Worm (Caenorhabditis elegans): Measurements from ENCODE around the gene W05H9.2.
A peak's percentile ranks its signal among the peaks of the same experiment; 100 is the strongest.

DNA sequence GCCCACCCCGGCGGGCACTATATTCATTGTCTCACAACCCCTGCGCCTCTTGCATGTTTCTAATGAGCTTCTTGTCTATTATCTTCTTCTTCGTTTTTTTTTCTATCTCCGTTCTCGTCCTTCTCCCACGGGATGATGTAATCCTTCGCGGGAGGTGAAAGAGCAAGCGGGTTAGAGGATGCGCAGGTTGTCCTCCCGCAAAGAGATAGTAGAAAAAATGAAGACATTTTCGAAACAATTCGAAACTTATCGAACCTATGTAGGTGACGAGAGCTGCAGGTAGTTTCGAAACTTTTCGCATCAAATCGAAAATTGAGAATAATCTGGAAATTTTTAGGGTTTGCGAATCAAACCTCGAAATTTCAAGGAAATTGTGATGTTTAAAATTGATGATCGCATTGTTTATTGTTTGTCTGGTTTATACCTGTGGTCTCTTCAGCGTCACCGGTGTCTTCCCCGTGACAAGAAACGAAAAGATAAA, 16.5 kb upstream of the W05H9.2 start:
- TF ChIP-seq ama-1 (optimal IDR thresholded peaks at IDR 0.05) (no peak), lin-39 (tag; optimal IDR thresholded peaks at IDR 0.05) (no peak), lin-35 (GFP tag; optimal IDR thresholded peaks at IDR 0.05) (peak in 1 of 2 experiments; percentile 64), tbx-2 (tag; optimal IDR thresholded peaks at IDR 0.05) (peak; percentile 68), zag-1 (tag; optimal IDR thresholded peaks at IDR 0.05) (no peak), fkh-4 (tag; optimal IDR thresholded peaks at IDR 0.05; ENCODE audit: borderline replicate concordance) (no peak), nhr-76 (tag; optimal IDR thresholded peaks at IDR 0.05) (no peak), nhr-28 (tag; optimal IDR thresholded peaks at IDR 0.05) (no peak)

Data from whole organism, L1 larva.